Fruit fly (Drosophila melanogaster) whole organism, embryonic: Measurements from ENCODE around the gene brat.

Experiments used
- B-H2 ChIP-seq: fragments of 200-800 bp; sonication (Bioruptor generic); optimal IDR thresholded peaks from 2 replicates; lab custom pipeline; 2018; ENCODE audit warnings: missing biosample characterization, mild to moderate bottlenecking, missing genetic modification characterization
- CG10321 ChIP-seq: fragments of 200-800 bp; sonication (Bioruptor generic); IDR thresholded peaks from 2 replicates; pipeline ENCODE4 v1.3.6; 2022; ENCODE audit warnings: missing biosample characterization, missing genetic modification characterization
- CG11247 ChIP-seq: fragments of 200-800 bp; sonication (Bioruptor generic); IDR thresholded peaks from 2 replicates; pipeline ENCODE4 v1.3.6; 2022; ENCODE audit warnings: missing biosample characterization, missing genetic modification characterization
- CG12219 ChIP-seq: fragments of 200-800 bp; sonication (Bioruptor generic); optimal IDR thresholded peaks from 3 replicates; lab custom pipeline; 2018; ENCODE audit warnings: missing biosample characterization, mild to moderate bottlenecking, missing genetic modification characterization
- CG13624 ChIP-seq: fragments of 200-800 bp; sonication (Bioruptor generic); optimal IDR thresholded peaks from 2 replicates; lab custom pipeline; 2016; ENCODE audit warnings: missing biosample characterization, missing genetic modification characterization
- CG13894 ChIP-seq: fragments of 200-800 bp; sonication (Bioruptor generic); optimal IDR thresholded peaks from 3 replicates; lab custom pipeline; 2018; ENCODE audit warnings: missing biosample characterization, mild to moderate bottlenecking, missing genetic modification characterization, moderate library complexity
- CG14860 ChIP-seq: fragments of 200-800 bp; sonication (Bioruptor generic); IDR thresholded peaks from 3 replicates; pipeline ENCODE4 v1.3.6; 2022; ENCODE audit warnings: missing biosample characterization, missing genetic modification characterization; ENCODE audit not compliant: partially characterized antibody
- CG1529 ChIP-seq: fragments of 200-800 bp; sonication (Bioruptor generic); optimal IDR thresholded peaks from 3 replicates; lab custom pipeline; 2018; ENCODE audit warnings: missing biosample characterization, missing genetic modification characterization
- CG15601 ChIP-seq: fragments of 200-800 bp; sonication (Bioruptor generic); optimal IDR thresholded peaks from 3 replicates; lab custom pipeline; 2019; ENCODE audit warnings: missing biosample characterization, mild to moderate bottlenecking, missing genetic modification characterization, moderate library complexity
- CG1603 ChIP-seq: fragments of 200-800 bp; sonication (Bioruptor generic); optimal IDR thresholded peaks from 2 replicates; lab custom pipeline; 2019; ENCODE audit warnings: missing biosample characterization, mild to moderate bottlenecking, missing genetic modification characterization, moderate library complexity
- CG17359 ChIP-seq: fragments of 200-800 bp; sonication (Bioruptor generic); optimal IDR thresholded peaks from 3 replicates; lab custom pipeline; 2018; ENCODE audit warnings: missing biosample characterization, mild to moderate bottlenecking, missing genetic modification characterization, moderate library complexity
- CG17385 ChIP-seq: fragments of 200-800 bp; sonication (Bioruptor generic); optimal IDR thresholded peaks from 3 replicates; lab custom pipeline; 2018; ENCODE audit warnings: missing biosample characterization, mild to moderate bottlenecking, missing genetic modification characterization
- CG17612 ChIP-seq: fragments of 200-800 bp; sonication (Bioruptor generic); IDR thresholded peaks from 2 replicates; pipeline ENCODE4 v1.3.6; 2022; ENCODE audit warnings: missing biosample characterization, missing genetic modification characterization
- CG1792 ChIP-seq: fragments of 200-800 bp; sonication (Bioruptor generic); optimal IDR thresholded peaks from 2 replicates; lab custom pipeline; 2016; ENCODE audit warnings: missing biosample characterization, missing genetic modification characterization
- CG2129 ChIP-seq: fragments of 200-800 bp; sonication (Bioruptor generic); IDR thresholded peaks from 2 replicates; pipeline ENCODE4 v1.3.6; 2022; ENCODE audit warnings: missing biosample characterization, missing genetic modification characterization; ENCODE audit not compliant: partially characterized antibody
- CG30020 ChIP-seq: fragments of 200-800 bp; optimal IDR thresholded peaks from 2 replicates; lab custom pipeline; 2019; ENCODE audit warnings: missing biosample characterization, mild to moderate bottlenecking, missing genetic modification characterization, moderate library complexity
- CG3163 ChIP-seq: fragments of 200-800 bp; sonication (Bioruptor generic); optimal IDR thresholded peaks from 3 replicates; lab custom pipeline; 2016; ENCODE audit warnings: missing biosample characterization, missing genetic modification characterization
- CG34422 ChIP-seq: fragments of 200-800 bp; sonication (Bioruptor generic); IDR thresholded peaks from 3 replicates; pipeline ENCODE4 v1.3.6; 2022; ENCODE audit warnings: missing biosample characterization, missing genetic modification characterization
- CG6272 ChIP-seq: fragments of 200-800 bp; sonication (Bioruptor generic); IDR thresholded peaks from 2 replicates; pipeline ENCODE4 v1.3.6; 2022; ENCODE audit warnings: missing biosample characterization, missing genetic modification characterization
- CG6683 ChIP-seq: fragments of 200-800 bp; sonication (Bioruptor generic); optimal IDR thresholded peaks from 2 replicates; lab custom pipeline; 2017; ENCODE audit warnings: missing biosample characterization, mild to moderate bottlenecking, missing genetic modification characterization, missing genetic modification reagents
- CG6854 ChIP-seq: fragments of 200-800 bp; sonication (Bioruptor generic); optimal IDR thresholded peaks from 3 replicates; lab custom pipeline; 2017; ENCODE audit warnings: missing biosample characterization, mild to moderate bottlenecking, missing genetic modification characterization
- Dfd ChIP-seq, 2 experiments: fragments of >200 bp; optimal IDR thresholded peaks; 2 replicates each; lab custom pipeline; 2017; ENCODE audit warnings: missing biosample characterization in 2 of 2, missing genetic modification characterization in 2 of 2
- Dip2 ChIP-seq: fragments of 200-800 bp; sonication (Bioruptor generic); IDR thresholded peaks from 2 replicates; pipeline ENCODE4 v1.3.6; 2022; ENCODE audit warnings: missing biosample characterization, missing genetic modification characterization
- Eip74EF ChIP-seq, 2 experiments: fragments of 200-800 bp in 1 of 2; fragments of >200 bp in 1 of 2; sonication (Bioruptor generic) in 1 of 2; optimal IDR thresholded peaks; 2 replicates each; lab custom pipeline; 2017 to 2019; ENCODE audit warnings: missing biosample characterization in 2 of 2, missing genetic modification characterization in 2 of 2, mild to moderate bottlenecking in 1 of 2, moderate library complexity in 1 of 2
- Ets65A ChIP-seq: fragments of 200-800 bp; sonication (Bioruptor generic); peaks from one replicate; lab custom pipeline; 2016; ENCODE audit warnings: missing biosample characterization, missing genetic modification characterization
- HLHmδ ChIP-seq: fragments of 200-800 bp; sonication (Bioruptor generic); optimal IDR thresholded peaks from 2 replicates; lab custom pipeline; 2018; ENCODE audit warnings: missing biosample characterization, mild to moderate bottlenecking, missing genetic modification characterization, moderate library complexity
- Mad ChIP-seq: fragments of 200-800 bp; sonication (Bioruptor generic); optimal IDR thresholded peaks from 2 replicates; lab custom pipeline; 2016; ENCODE audit warnings: missing biosample characterization, missing genetic modification characterization
- NC2β ChIP-seq: fragments of 200-800 bp; sonication (Bioruptor generic); optimal IDR thresholded peaks from 2 replicates; lab custom pipeline; 2016; ENCODE audit warnings: missing biosample characterization, missing genetic modification characterization
- Oaz ChIP-seq: fragments of 200-800 bp; sonication (Bioruptor generic); IDR thresholded peaks from 2 replicates; pipeline ENCODE4 v1.3.6; 2022; ENCODE audit warnings: missing biosample characterization, missing genetic modification characterization
- Sox102F ChIP-seq: fragments of 200-800 bp; sonication (Bioruptor generic); optimal IDR thresholded peaks from 2 replicates; lab custom pipeline; 2018; ENCODE audit warnings: missing biosample characterization, mild to moderate bottlenecking, missing genetic modification characterization, moderate library complexity
- Sry-δ ChIP-seq: fragments of 200-800 bp; sonication (Bioruptor generic); optimal IDR thresholded peaks from 2 replicates; lab custom pipeline; 2016; ENCODE audit warnings: missing biosample characterization, missing genetic modification characterization
- ab ChIP-seq: fragments of 200-800 bp; sonication (Bioruptor generic); optimal IDR thresholded peaks from 2 replicates; lab custom pipeline; 2016; ENCODE audit warnings: missing biosample characterization, missing genetic modification characterization
- bab2 ChIP-seq: fragments of 200-800 bp; sonication (Bioruptor generic); optimal IDR thresholded peaks from 2 replicates; lab custom pipeline; 2016; ENCODE audit warnings: missing biosample characterization, missing genetic modification characterization
- bigmax ChIP-seq: fragments of 200-800 bp; sonication (Bioruptor generic); optimal IDR thresholded peaks from 2 replicates; lab custom pipeline; 2018; ENCODE audit warnings: missing biosample characterization, mild to moderate bottlenecking, missing genetic modification characterization
- chm ChIP-seq: fragments of 200-800 bp; sonication (Bioruptor generic); IDR thresholded peaks from 2 replicates; pipeline ENCODE4 v1.3.6; 2022; ENCODE audit warnings: missing biosample characterization, missing genetic modification characterization
- crol ChIP-seq: fragments of 200-800 bp; sonication (Bioruptor generic); IDR thresholded peaks from 2 replicates; pipeline ENCODE4 v1.3.6; 2022; ENCODE audit warnings: missing biosample characterization, missing genetic modification characterization
- crp ChIP-seq, 2 experiments: fragments of 200-800 bp; sonication (Bioruptor generic); optimal IDR thresholded peaks; 2 replicates in 1 of 2; 3 replicates in 1 of 2; lab custom pipeline; 2017; ENCODE audit warnings: missing biosample characterization in 2 of 2, missing genetic modification characterization in 2 of 2, mild to moderate bottlenecking in 1 of 2, moderate library complexity in 1 of 2
- en ChIP-seq: fragments of 200-800 bp; sonication (Bioruptor generic); optimal IDR thresholded peaks from 2 replicates; lab custom pipeline; 2016; ENCODE audit warnings: missing biosample characterization, missing genetic modification characterization
- gt ChIP-seq: fragments of 200-800 bp; sonication (Bioruptor generic); IDR thresholded peaks from 2 replicates; pipeline ENCODE4 v1.3.6; 2022; ENCODE audit warnings: missing biosample characterization, missing genetic modification characterization
- hkb ChIP-seq, 2 experiments: fragments of 200-800 bp in 1 of 2; fragments of >200 bp in 1 of 2; sonication (Bioruptor generic) in 1 of 2; IDR thresholded peaks in 1 of 2; optimal IDR thresholded peaks in 1 of 2; 2 replicates each; pipeline versions ENCODE4 v1.3.6 to Lab custom; 2017 to 2022; ENCODE audit warnings: missing biosample characterization in 1 of 2, missing genetic modification characterization in 1 of 2
- nmo ChIP-seq: fragments of 200-800 bp; sonication (Bioruptor generic); optimal IDR thresholded peaks from 2 replicates; lab custom pipeline; 2018; ENCODE audit warnings: missing biosample characterization, mild to moderate bottlenecking, missing genetic modification characterization, moderate library complexity
- nom ChIP-seq: fragments of 200-800 bp; sonication (Bioruptor generic); optimal IDR thresholded peaks from 2 replicates; lab custom pipeline; 2017; ENCODE audit warnings: missing biosample characterization, missing genetic modification characterization, mild to moderate bottlenecking, moderate library complexity, missing genetic modification reagents
- odd ChIP-seq: fragments of 200-800 bp; sonication (Bioruptor generic); optimal IDR thresholded peaks from 2 replicates; lab custom pipeline; 2017; ENCODE audit warnings: missing biosample characterization, mild to moderate bottlenecking, missing genetic modification characterization
- pfk ChIP-seq: fragments of 200-800 bp; sonication (Bioruptor generic); optimal IDR thresholded peaks from 2 replicates; lab custom pipeline; 2018; ENCODE audit warnings: missing biosample characterization, mild to moderate bottlenecking, missing genetic modification characterization, moderate library complexity
- rib ChIP-seq: fragments of 200-800 bp; sonication (Bioruptor generic); IDR thresholded peaks from 2 replicates; pipeline ENCODE4 v1.3.6; 2022; ENCODE audit warnings: missing biosample characterization, missing genetic modification characterization
- tio ChIP-seq: fragments of 200-800 bp; sonication (Bioruptor generic); optimal IDR thresholded peaks from 2 replicates; lab custom pipeline; 2017; ENCODE audit warnings: missing biosample characterization, missing genetic modification characterization, inconsistent platforms
- tll ChIP-seq, 2 experiments: fragments of 200-800 bp in 1 of 2; fragments of >200 bp in 1 of 2; sonication (Bioruptor generic) in 1 of 2; optimal IDR thresholded peaks; 2 replicates each; lab custom pipeline; 2017 to 2019; ENCODE audit warnings: missing biosample characterization in 2 of 2, missing genetic modification characterization in 2 of 2, mild to moderate bottlenecking in 1 of 2, moderate library complexity in 1 of 2
- trem ChIP-seq: fragments of 200-800 bp; optimal IDR thresholded peaks from 3 replicates; lab custom pipeline; 2019; ENCODE audit warnings: missing biosample characterization, mild to moderate bottlenecking, missing genetic modification characterization, moderate library complexity
- unc-4 ChIP-seq: fragments of 200-800 bp; sonication (Bioruptor generic); IDR thresholded peaks from 2 replicates; pipeline ENCODE4 v1.3.6; 2022; ENCODE audit warnings: missing biosample characterization, missing genetic modification characterization; ENCODE audit not compliant: partially characterized antibody
- vfl ChIP-seq: fragments of 200-800 bp; sonication (Bioruptor generic); optimal IDR thresholded peaks from 2 replicates; lab custom pipeline; 2016; ENCODE audit warnings: missing biosample characterization, missing genetic modification characterization

brat gene

dm6 chr2L:19123472-19124070 lies 10.0 kb upstream of the brat start, which contains the start of gene Phb1:
Gene Phb1 (minus strand): TSS chr2L:19123869.
- TF ChIP-seq odd (GFP tag; lab: Kevin White, UChicago) (no peak), rib (GFP tag; lab: Robert Waterston, UW) (no peak), CG30020 (tag; lab: Kevin White, UChicago) (peak; percentile 1), CG13624 (GFP tag; lab: Kevin White, UChicago) (no peak), pfk (GFP tag; lab: Kevin White, UChicago) (no peak), CG1529 (GFP tag; lab: Kevin White, UChicago) (no peak), CG3163 (GFP tag; lab: Kevin White, UChicago) (no peak), tll (GFP tag; optimal IDR thresholded peaks at IDR 0.05; lab: Kevin White, UChicago) (no peak), chm (GFP tag; lab: Robert Waterston, UW) (no peak), Mad (GFP tag; lab: Kevin White, UChicago) (no peak), Dfd (GFP tag; optimal IDR thresholded peaks at IDR 0.05; lab: Kevin White, UChicago) (no peak), hkb (optimal IDR thresholded peaks at IDR 0.05; lab: Kevin White, UChicago) (no peak), hkb (GFP tag; IDR thresholded peaks at IDR 0.05; lab: Robert Waterston, UW) (no peak), B-H2 (GFP tag; lab: Kevin White, UChicago) (no peak), unc-4 (GFP tag; lab: Robert Waterston, UW) (peak; percentile 75), ab (GFP tag; lab: Kevin White, UChicago) (no peak), Sry-δ (GFP tag; lab: Kevin White, UChicago) (peak; percentile 65), CG12219 (GFP tag; lab: Kevin White, UChicago) (no peak), gt (GFP tag; lab: Robert Waterston, UW) (no peak), CG14860 (GFP tag; lab: Robert Waterston, UW) (peak; percentile 93), Dip2 (no peak), CG17359 (no peak), CG6854 (GFP tag; lab: Kevin White, UChicago) (no peak), CG6683 (GFP tag; lab: Kevin White, UChicago) (no peak), vfl (GFP tag; lab: Kevin White, UChicago) (no peak), CG1603 (tag; lab: Kevin White, UChicago) (no peak), CG34422 (GFP tag; lab: Robert Waterston, UW) (peak; percentile 69; the same call in 1 of the 3 replicates), CG11247 (GFP tag; lab: Robert Waterston, UW) (no peak), nmo (GFP tag; lab: Kevin White, UChicago) (no peak), CG15601 (tag; lab: Kevin White, UChicago) (no peak), bab2 (GFP tag; lab: Kevin White, UChicago) (no peak), CG17612 (GFP tag; lab: Robert Waterston, UW) (no peak), CG10321 (GFP tag; lab: Robert Waterston, UW) (no peak), Sox102F (GFP tag; lab: Kevin White, UChicago) (no peak), crol (no peak), nom (GFP tag; lab: Kevin White, UChicago) (no peak), HLHmδ (GFP tag; lab: Kevin White, UChicago) (no peak), trem (tag; lab: Kevin White, UChicago) (peak; percentile 37), CG1792 (GFP tag; lab: Kevin White, UChicago) (no peak), CG13894 (no peak), CG2129 (GFP tag; lab: Robert Waterston, UW) (peak; percentile 28; the same call in 1 of the 2 replicates), NC2β (GFP tag; lab: Kevin White, UChicago) (no peak), bigmax (GFP tag; lab: Kevin White, UChicago) (peak; percentile 98), CG17385 (GFP tag; lab: Kevin White, UChicago) (no peak), CG6272 (GFP tag; lab: Robert Waterston, UW) (no peak), crp (GFP tag; optimal IDR thresholded peaks at IDR 0.05; lab: Kevin White, UChicago) (peak in 1 of 2 experiments; percentile 16), tio (GFP tag; lab: Kevin White, UChicago) (no peak), Ets65A (GFP tag; lab: Kevin White, UChicago) (no peak), Eip74EF (GFP tag; optimal IDR thresholded peaks at IDR 0.05; lab: Kevin White, UChicago) (no peak), Oaz (GFP tag; lab: Robert Waterston, UW) (no peak), en (GFP tag; lab: Kevin White, UChicago) (no peak)
